Fruit fly (Drosophila melanogaster): Measurements from ENCODE around the gene TTLL4A.

The TTLL4A gene

DNA sequence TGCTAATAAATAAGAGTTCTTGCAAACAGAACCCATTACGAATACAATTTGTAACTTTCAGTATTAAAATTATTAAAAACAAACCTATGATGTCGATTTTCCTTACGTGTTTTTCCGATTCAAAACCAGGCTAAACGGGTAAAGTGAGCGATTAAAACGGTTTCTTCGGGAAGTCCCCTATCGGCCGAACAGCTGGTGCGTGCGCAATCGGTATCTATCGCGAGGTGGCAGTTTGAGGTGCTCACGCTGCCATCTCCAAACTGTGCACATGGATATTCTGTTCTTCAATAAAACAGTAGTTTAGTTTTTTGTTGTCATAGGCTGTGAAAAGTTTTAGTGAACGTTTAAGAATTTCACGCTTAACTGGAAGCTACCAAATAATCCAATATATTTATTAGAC is at the start of gene TTLL4A:
TSS of gene TTLL4A (plus strand) at position 240 of the 400 bp plus-strand sequence.
- TF ChIP-seq CG17801 (GFP tag; optimal IDR thresholded peaks at IDR 0.05; ENCODE audit: partially characterized antibody) = peak; percentile 38

dm6 chr2L:10940196-10940595 is 49.0 kb upstream of the TTLL4A start:
- TF ChIP-seq CG17801 (GFP tag; optimal IDR thresholded peaks at IDR 0.05; ENCODE audit: partially characterized antibody) = no peak

DNA sequence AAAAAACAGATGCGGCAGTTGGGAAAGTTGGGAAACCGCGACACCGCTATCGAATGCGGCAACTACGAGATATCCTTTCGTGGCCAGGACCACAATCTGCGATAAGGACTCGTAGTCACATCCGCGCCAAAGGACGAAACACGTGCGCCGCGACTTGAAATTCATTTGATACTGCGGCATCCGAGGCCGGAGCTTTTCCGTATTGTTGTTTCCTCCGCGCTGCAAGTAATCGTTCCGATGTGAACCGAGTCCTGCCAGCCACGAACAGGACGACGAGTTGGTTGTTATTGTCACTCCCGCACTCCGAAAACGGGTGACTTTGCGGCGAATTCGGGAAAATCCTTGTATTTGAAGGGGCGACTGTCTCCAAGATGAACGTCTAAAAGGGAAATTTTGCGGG is 25.2 kb upstream of the TTLL4A start, which contains the start of gene dpr2:
TSS of gene dpr2 (minus strand) at position 175 of the 400 bp plus-strand sequence.
- TF ChIP-seq CG17801 (GFP tag; optimal IDR thresholded peaks at IDR 0.05; ENCODE audit: partially characterized antibody) = no peak

dm6 chr2L:10964493-10964892 is 24.7 kb upstream of the TTLL4A start:
- no peak for TF ChIP-seq CG17801 (GFP tag; optimal IDR thresholded peaks at IDR 0.05; ENCODE audit: partially characterized antibody)

DNA sequence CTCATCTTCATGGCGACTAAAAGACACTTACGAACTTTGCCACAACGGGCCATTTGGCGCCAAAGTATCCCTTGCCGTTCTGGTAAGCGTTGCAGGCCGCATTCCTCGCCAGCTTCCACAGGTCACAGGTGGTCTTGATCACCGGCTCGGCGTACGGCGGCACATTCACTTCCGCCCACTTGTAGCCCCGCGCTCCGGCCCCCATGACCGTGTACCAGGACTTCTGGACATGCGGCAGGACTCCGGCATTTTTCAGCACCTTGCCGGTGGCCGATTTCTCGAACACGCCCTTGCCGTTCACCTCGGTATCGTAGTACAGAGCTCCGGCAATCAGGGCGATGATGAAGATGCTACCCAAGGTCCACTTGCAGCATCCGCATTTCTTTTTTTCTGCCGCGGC is 23.2 kb upstream of the TTLL4A start:
- no peak for TF ChIP-seq CG17801 (GFP tag; optimal IDR thresholded peaks at IDR 0.05; ENCODE audit: partially characterized antibody)

dm6 chr2L:10967257-10968008 is 21.8 kb upstream of the TTLL4A start:
- peak; percentile 22 for TF ChIP-seq CG17801 (GFP tag; optimal IDR thresholded peaks at IDR 0.05; ENCODE audit: partially characterized antibody)

- TF ChIP-seq CG17801 (GFP tag; optimal IDR thresholded peaks at IDR 0.05; ENCODE audit: partially characterized antibody) = no peak
These were observed 21.2 kb upstream of the TTLL4A start for dm6 chr2L:10968009-10968383.

DNA sequence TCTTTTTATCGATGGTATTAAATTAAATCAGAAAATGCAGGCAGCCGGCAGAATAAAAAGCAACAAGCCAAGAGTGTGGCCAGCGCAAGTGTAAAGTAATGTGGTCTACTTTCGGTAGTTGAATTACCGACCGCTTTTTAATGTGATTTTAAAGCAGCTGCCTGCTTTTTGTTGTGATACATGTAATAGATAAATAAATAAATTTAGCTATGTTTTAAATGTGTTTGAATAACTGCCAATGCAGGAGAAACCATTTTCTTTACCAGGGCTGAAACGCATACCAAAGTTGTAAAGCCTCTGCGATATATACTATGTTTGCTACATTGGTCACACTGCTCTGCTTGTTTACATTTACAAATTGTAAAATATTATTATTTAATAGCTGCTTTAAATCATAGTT is 19.1 kb upstream of the TTLL4A start, which contains the start of the genes Tmem214 and YL-1:
TSS of gene Tmem214 (minus strand) at position 142 of the 400 bp plus-strand sequence.
TSS of gene YL-1 (plus strand) at position 310 of the 400 bp plus-strand sequence.
- peak; percentile 43 for TF ChIP-seq CG17801 (GFP tag; optimal IDR thresholded peaks at IDR 0.05; ENCODE audit: partially characterized antibody)

DNA sequence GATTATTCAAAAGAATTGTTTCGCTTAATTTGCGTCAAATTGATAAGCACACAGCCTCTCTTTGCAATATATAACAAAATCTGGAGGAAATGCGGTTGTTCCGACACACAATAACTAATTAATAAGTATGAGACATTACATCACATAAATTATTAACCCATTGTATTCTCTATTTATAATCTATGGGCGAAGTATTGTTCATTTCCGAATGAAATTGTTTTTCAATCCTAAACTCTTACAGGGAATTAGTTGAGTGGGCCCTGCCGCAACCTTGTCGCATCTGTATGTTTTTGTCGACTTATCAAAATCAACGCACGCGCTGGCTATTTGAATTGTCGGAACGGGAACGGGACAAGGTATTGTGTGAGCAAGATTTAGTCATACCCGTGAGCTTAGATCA is 17.0 kb upstream of the TTLL4A start, which contains the start of gene CG16743:
TSS of gene CG16743 (plus strand) at position 57 of the 400 bp plus-strand sequence.
- no peak for TF ChIP-seq CG17801 (GFP tag; optimal IDR thresholded peaks at IDR 0.05; ENCODE audit: partially characterized antibody)

dm6 chr2L:10974638-10975037 is 14.6 kb upstream of the TTLL4A start:
- no peak for TF ChIP-seq CG17801 (GFP tag; optimal IDR thresholded peaks at IDR 0.05; ENCODE audit: partially characterized antibody)

DNA sequence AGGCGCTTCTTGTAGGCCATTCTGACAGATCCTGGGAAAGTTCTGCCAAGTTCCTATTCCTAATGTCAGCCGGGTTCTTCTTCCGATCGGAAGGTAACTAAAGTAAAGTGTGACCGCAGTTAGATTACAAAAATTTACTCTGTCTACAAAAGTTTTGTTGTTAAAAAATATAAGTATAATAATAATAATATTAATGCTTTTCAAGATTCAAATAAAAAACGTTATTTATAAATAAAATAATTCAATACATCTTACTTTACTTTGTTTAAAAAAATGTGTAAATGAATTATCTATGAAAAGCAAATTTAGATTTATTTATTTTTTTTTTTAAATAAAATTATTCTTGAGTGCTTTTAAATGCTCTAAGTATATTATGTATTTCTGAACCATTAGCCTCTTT is 14.0 kb upstream of the TTLL4A start, which contains the start of gene abo:
TSS of gene abo (minus strand) at position 101 of the 400 bp plus-strand sequence.
- TF ChIP-seq CG17801 (GFP tag; optimal IDR thresholded peaks at IDR 0.05; ENCODE audit: partially characterized antibody) = no peak

dm6 chr2L:10976046-10976863 is 12.9 kb upstream of the TTLL4A start, which contains the start of the genes ATPsynG and SCAR:
Gene ATPsynG, minus strand, starts transcription at chr2L:10976399.
Gene SCAR, plus strand, starts transcription at chr2L:10976772.
- no peak for TF ChIP-seq CG17801 (GFP tag; optimal IDR thresholded peaks at IDR 0.05; ENCODE audit: partially characterized antibody)

- TF ChIP-seq CG17801 (GFP tag; optimal IDR thresholded peaks at IDR 0.05; ENCODE audit: partially characterized antibody) = peak; percentile 1
These were observed 12.2 kb upstream of the TTLL4A start for dm6 chr2L:10976864-10977586.

dm6 chr2L:10986138-10986537 is 3.1 kb upstream of the TTLL4A start:
- peak; percentile 54 for TF ChIP-seq CG17801 (GFP tag; optimal IDR thresholded peaks at IDR 0.05; ENCODE audit: partially characterized antibody)

dm6 chr2L:10987370-10987853 is 1.8 kb upstream of the TTLL4A start, which contains the start of the genes piwi and CG12253:
Gene piwi, minus strand, starts transcription at chr2L:10987420.
Gene CG12253, plus strand, starts transcription at chr2L:10987806.
- peak; percentile 6 for TF ChIP-seq CG17801 (GFP tag; optimal IDR thresholded peaks at IDR 0.05; ENCODE audit: partially characterized antibody)
